Fruit fly (Drosophila melanogaster): ENCODE measurements around the gene CG13465.

- TF ChIP-seq lola (GFP tag; optimal IDR thresholded peaks at IDR 0.05) (no peak), rgr (GFP tag; optimal IDR thresholded peaks at IDR 0.05) (no peak), pan (optimal IDR thresholded peaks at IDR 0.05) (no peak), OdsH (GFP tag; optimal IDR thresholded peaks at IDR 0.05) (no peak), Dfd (GFP tag; optimal IDR thresholded peaks at IDR 0.05) (no peak), dl (GFP tag; optimal IDR thresholded peaks at IDR 0.05; ENCODE audit: insufficient read depth in 1 of 2, partially characterized antibody in 2 of 2) (no peak), Hnf4 (GFP tag; optimal IDR thresholded peaks at IDR 0.05) (no peak), brk (GFP tag; optimal IDR thresholded peaks at IDR 0.05) (no peak), tai (GFP tag; optimal IDR thresholded peaks at IDR 0.05) (no peak), fru (GFP tag; optimal IDR thresholded peaks at IDR 0.05) (no peak), br (GFP tag; optimal IDR thresholded peaks at IDR 0.05) (no peak), foxo (GFP tag; optimal IDR thresholded peaks at IDR 0.05) (no peak), Hr83 (GFP tag; optimal IDR thresholded peaks at IDR 0.05; ENCODE audit: poor library complexity, severe bottlenecking) (no peak)
Measured at dm6 chr3L:14970213-14970612, 26.1 kb upstream of the CG13465 start.

Data from whole organism, wandering third instar larva.